Fruit fly (Drosophila melanogaster) whole organism, embryonic: Measurements from ENCODE around the gene CG13455.
A peak's percentile ranks its signal among the peaks of the same experiment; 100 is the strongest.

Experiments used
- Adf1 ChIP-seq: fragments of 200-800 bp; sonication (Bioruptor generic); IDR thresholded peaks from 2 replicates; pipeline ENCODE4 v1.3.6; 2022; ENCODE audit warnings: missing biosample characterization, missing genetic modification characterization
- CG10431 ChIP-seq: fragments of 200-800 bp; sonication (Bioruptor generic); optimal IDR thresholded peaks from 3 replicates; lab custom pipeline; 2018; ENCODE audit warnings: missing biosample characterization, mild to moderate bottlenecking, missing genetic modification characterization
- CG17359 ChIP-seq: fragments of 200-800 bp; sonication (Bioruptor generic); optimal IDR thresholded peaks from 3 replicates; lab custom pipeline; 2018; ENCODE audit warnings: missing biosample characterization, mild to moderate bottlenecking, missing genetic modification characterization, moderate library complexity
- CG2875 ChIP-seq: fragments of 200-800 bp; sonication (Bioruptor generic); optimal IDR thresholded peaks from 2 replicates; lab custom pipeline; 2017; ENCODE audit warnings: missing biosample characterization, mild to moderate bottlenecking, missing genetic modification characterization, missing genetic modification reagents
- CG6689 ChIP-seq: fragments of 200-800 bp; sonication (Bioruptor generic); IDR thresholded peaks from 2 replicates; pipeline ENCODE4 v1.3.6; 2022; ENCODE audit warnings: missing biosample characterization, missing genetic modification characterization
- Ets65A ChIP-seq: fragments of 200-800 bp; sonication (Bioruptor generic); peaks from one replicate; lab custom pipeline; 2016; ENCODE audit warnings: missing biosample characterization, missing genetic modification characterization
- Fer1 ChIP-seq: fragments of 200-800 bp; sonication (Bioruptor generic); optimal IDR thresholded peaks from 2 replicates; lab custom pipeline; 2017; ENCODE audit warnings: missing biosample characterization, mild to moderate bottlenecking, missing genetic modification characterization
- H2.0 ChIP-seq: fragments of 200-800 bp; sonication (Bioruptor generic); IDR thresholded peaks from 2 replicates; pipeline ENCODE4 v1.3.6; 2022; ENCODE audit warnings: missing biosample characterization, missing genetic modification characterization
- Sox102F ChIP-seq: fragments of 200-800 bp; sonication (Bioruptor generic); optimal IDR thresholded peaks from 2 replicates; lab custom pipeline; 2018; ENCODE audit warnings: missing biosample characterization, mild to moderate bottlenecking, missing genetic modification characterization, moderate library complexity
- amos ChIP-seq: fragments of 200-800 bp; sonication (Bioruptor generic); IDR thresholded peaks from 2 replicates; pipeline ENCODE4 v1.3.6; 2022; ENCODE audit warnings: missing biosample characterization, missing genetic modification characterization; ENCODE audit not compliant: partially characterized antibody
- h ChIP-seq: fragments of >200 bp; optimal IDR thresholded peaks from 2 replicates; lab custom pipeline; 2017
- kay ChIP-seq: fragments of 200-800 bp; sonication (Bioruptor generic); optimal IDR thresholded peaks from 2 replicates; lab custom pipeline; 2016; ENCODE audit warnings: missing biosample characterization, missing genetic modification characterization
- luna ChIP-seq: fragments of 200-800 bp; sonication (Bioruptor generic); optimal IDR thresholded peaks from 2 replicates; lab custom pipeline; 2016; ENCODE audit warnings: missing biosample characterization, missing genetic modification characterization
- mirr ChIP-seq: fragments of 200-800 bp; sonication (Bioruptor generic); optimal IDR thresholded peaks from 3 replicates; lab custom pipeline; 2018; ENCODE audit warnings: missing biosample characterization, mild to moderate bottlenecking, missing genetic modification characterization

- peak; percentile 92 for TF ChIP-seq H2.0 (GFP tag; lab: Robert Waterston, UW)
- TF ChIP-seq mirr = peak; percentile 99
- TF ChIP-seq CG2875 (GFP tag; lab: Kevin White, UChicago) = peak; percentile 97
- TF ChIP-seq Adf1 (GFP tag; lab: Robert Waterston, UW) = peak; percentile 80
- TF ChIP-seq h (lab: Kevin White, UChicago) = no peak
- TF ChIP-seq CG17359 (tag; lab: Kevin White, UChicago) = peak; percentile 98
- TF ChIP-seq luna (GFP tag; lab: Kevin White, UChicago) = peak; percentile 84
- no peak for TF ChIP-seq amos
- peak; percentile 97 for TF ChIP-seq Sox102F (GFP tag; lab: Kevin White, UChicago)
- TF ChIP-seq CG10431 (GFP tag; lab: Kevin White, UChicago) = peak; percentile 96
- TF ChIP-seq Ets65A (GFP tag; lab: Kevin White, UChicago) = peak; percentile 98
- TF ChIP-seq Fer1 (GFP tag; lab: Kevin White, UChicago) = peak; percentile 99
- TF ChIP-seq CG6689 (GFP tag; lab: Robert Waterston, UW) = peak; percentile 96
- TF ChIP-seq kay = peak; percentile 93
Measured at dm6 chr3L:15508233-15508632, 11.9 kb downstream of the CG13455 start, which contains the start of gene CG7841.
